Worm (Caenorhabditis elegans): ENCODE measurements around the gene flp-27.

The flp-27 gene

ce11 chrII:5661735-5662177 lies 19.0 kb upstream of the flp-27 start:
- no peak for TF ChIP-seq unc-62 (GFP tag; optimal IDR thresholded peaks at IDR 0.05)

ce11 chrII:5663180-5663791 lies 17.5 kb upstream of the flp-27 start:
- TF ChIP-seq unc-62 (GFP tag; optimal IDR thresholded peaks at IDR 0.05) = no peak

DNA sequence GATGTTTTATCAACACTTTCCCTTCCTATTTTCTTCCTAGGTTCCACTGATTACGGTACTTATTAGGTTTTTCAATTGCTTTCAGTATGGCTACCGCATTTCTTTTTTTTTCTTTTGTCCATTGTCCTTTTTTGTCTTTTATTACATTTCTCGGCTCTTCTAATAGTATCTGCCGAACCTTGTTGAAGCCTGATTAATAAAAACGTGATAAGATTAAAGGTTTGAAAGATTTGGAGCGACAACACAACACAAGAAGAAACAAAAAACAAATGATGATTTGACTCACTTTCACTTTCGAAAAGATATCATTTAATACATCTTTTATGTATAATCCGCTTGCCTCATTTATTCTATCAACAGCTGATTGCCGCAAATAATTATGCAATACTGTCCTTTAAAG lies 15.8 kb upstream of the flp-27 start, which contains the start of gene C25H3.15:
Gene C25H3.15, plus strand, starts transcription at position 301 of the 400 bp plus-strand sequence.
- TF ChIP-seq unc-62 (GFP tag; optimal IDR thresholded peaks at IDR 0.05) = no peak

- TF ChIP-seq unc-62 (GFP tag; optimal IDR thresholded peaks at IDR 0.05) = no peak
Measured at ce11 chrII:5665991-5666390, 14.8 kb upstream of the flp-27 start, which contains the start of gene C25H3.16. Gene C25H3.16, plus strand, starts transcription at chrII:5666291.

DNA sequence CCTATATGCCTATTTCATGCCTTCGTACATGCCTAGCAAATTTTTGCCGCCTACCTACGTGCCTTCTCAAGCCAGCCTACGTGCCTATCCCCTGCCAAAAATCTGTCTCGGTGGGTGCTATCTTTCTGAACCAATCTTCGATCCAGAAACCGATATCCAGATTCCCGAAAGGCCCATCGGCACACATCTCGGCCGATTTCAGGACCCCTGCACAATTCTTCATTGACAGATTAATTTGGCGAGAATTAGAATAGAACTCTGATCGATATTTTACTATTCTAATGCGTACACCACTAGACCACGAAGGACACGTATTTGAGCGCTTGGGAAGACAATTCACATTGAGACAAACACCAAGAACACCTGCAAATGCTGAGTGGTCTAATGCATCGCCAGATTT lies 13.3 kb upstream of the flp-27 start:
- no peak for TF ChIP-seq unc-62 (GFP tag; optimal IDR thresholded peaks at IDR 0.05)

DNA sequence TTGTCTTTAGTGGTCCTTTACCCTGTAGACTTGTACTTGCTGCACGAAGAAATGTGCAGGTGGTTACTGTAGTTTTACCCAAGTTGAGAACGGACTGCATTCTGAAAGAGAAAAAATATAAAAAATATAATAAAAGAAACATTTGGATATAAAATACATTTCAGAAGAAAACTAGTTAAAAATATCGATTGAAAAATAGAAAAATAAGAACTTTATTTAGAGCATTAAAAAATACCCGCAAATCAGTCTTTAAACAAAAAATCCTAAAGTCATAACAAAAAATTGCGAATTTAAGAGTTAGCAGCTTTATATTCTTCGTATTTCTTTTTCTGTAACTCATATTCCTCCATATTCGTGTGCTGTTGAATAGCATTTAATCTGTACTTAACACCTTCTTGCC lies 12.0 kb upstream of the flp-27 start, which contains the start of gene C25H3.7:
Gene C25H3.7, minus strand, starts transcription at position 101 of the 400 bp plus-strand sequence.
- no peak for TF ChIP-seq unc-62 (GFP tag; optimal IDR thresholded peaks at IDR 0.05)

DNA sequence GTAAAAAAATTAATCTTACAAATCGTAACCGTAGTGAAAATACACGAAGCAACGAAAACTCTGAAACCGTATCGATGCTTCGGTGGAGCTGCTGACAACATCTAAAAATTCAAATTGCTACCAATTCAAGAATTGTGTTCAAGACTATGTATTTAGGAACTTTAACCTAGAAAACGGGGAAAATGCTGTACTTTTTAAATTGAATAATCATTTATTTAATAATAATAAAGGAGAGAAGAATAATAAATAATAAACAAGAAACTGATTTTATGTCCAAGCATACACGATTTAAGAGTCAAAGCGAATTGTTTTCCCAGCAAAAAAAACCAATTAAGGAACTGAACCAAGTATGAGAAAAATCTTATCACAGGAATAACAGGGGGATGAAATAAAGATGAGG lies 11.2 kb upstream of the flp-27 start, which contains the start of gene C25H3.17:
Gene C25H3.17, minus strand, starts transcription at position 101 of the 400 bp plus-strand sequence.
- no peak for TF ChIP-seq unc-62 (GFP tag; optimal IDR thresholded peaks at IDR 0.05)

DNA sequence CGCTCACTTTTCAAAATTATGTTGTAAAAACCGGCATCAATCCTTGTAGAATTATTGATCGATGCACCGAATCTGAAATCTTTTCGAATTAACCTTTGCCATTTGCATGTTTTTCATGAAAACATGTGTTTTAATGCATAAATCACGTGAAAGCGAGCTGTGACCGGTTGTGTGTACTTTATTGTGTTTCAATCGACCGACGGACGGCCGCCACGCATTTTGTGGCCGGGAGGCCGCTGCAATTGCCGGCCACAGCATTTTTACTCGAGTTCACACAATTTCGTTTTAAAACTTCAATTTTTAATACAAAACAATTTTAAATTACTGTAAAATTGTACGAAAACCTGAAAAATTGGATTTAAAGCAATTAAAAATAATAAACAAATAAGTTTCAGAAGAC lies 8.2 kb downstream of the flp-27 start, which contains the start of gene C25H3.11:
Gene C25H3.11, minus strand, starts transcription at position 82 of the 400 bp plus-strand sequence.
- no peak for TF ChIP-seq unc-62 (GFP tag; optimal IDR thresholded peaks at IDR 0.05)

ce11 chrII:5691216-5691771 lies 10.5 kb downstream of the flp-27 start, which contains the start of the genes ndub-5 and eif-2D:
Gene ndub-5, minus strand, starts transcription at chrII:5691353.
Gene eif-2D, plus strand, starts transcription at chrII:5691721.
- no peak for TF ChIP-seq unc-62 (GFP tag; optimal IDR thresholded peaks at IDR 0.05)

ce11 chrII:5693893-5694292 lies 13.1 kb downstream of the flp-27 start, which contains the start of gene C25H3.3:
Gene C25H3.3, plus strand, starts transcription at chrII:5694193.
- TF ChIP-seq unc-62 (GFP tag; optimal IDR thresholded peaks at IDR 0.05) = no peak

ce11 chrII:5694798-5695197 lies 14.0 kb downstream of the flp-27 start, which contains the start of gene C25H3.14:
Gene C25H3.14, plus strand, starts transcription at chrII:5695098.
- TF ChIP-seq unc-62 (GFP tag; optimal IDR thresholded peaks at IDR 0.05) = no peak

DNA sequence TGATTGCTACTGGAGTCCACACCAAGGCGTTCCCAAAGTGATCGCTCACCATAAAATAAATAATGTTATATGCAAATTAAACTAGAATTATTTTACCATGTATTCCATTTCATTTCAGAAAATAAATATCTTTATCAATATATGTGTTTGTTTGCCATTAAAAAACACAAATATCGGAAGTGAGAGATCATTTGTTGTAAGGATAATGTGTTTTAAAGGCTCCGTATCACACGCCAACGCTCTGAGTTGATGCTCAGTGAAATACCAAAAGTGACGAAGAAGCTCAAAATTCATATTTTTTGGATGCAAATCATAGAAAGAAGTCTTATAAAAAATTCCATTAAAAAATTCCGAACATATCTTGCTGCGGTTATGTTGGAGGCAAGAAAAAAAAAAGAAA lies 15.4 kb downstream of the flp-27 start:
- no peak for TF ChIP-seq unc-62 (GFP tag; optimal IDR thresholded peaks at IDR 0.05)

ce11 chrII:5697338-5697737 lies 16.5 kb downstream of the flp-27 start:
- TF ChIP-seq unc-62 (GFP tag; optimal IDR thresholded peaks at IDR 0.05) = no peak

- no peak for TF ChIP-seq unc-62 (GFP tag; optimal IDR thresholded peaks at IDR 0.05)
Measured at ce11 chrII:5698254-5698653, 17.5 kb downstream of the flp-27 start.

DNA sequence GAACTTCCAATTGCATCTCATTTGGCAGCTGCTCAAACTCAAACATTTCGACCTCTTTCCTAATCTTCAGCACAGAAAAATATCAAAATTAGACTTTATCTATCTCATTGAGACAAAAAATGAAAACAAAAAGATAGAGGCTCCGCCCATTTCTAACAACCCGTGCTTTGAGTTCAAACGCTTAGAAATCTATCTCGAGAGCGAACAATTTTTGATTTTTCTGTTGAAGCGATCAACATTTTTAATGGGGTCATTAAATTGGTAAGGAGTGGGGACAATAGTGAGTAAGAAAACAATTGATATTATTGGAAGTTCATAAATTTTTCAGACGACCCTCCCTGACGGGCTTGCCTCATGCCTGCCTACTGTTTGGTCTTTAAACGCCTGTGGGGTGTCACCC lies 18.1 kb downstream of the flp-27 start, which contains the start of the genes C25H3.10 and C25H3.1:
Gene C25H3.10, minus strand, starts transcription at position 101 of the 400 bp plus-strand sequence.
Gene C25H3.1, plus strand, starts transcription at position 203 of the 400 bp plus-strand sequence.
- no peak for TF ChIP-seq unc-62 (GFP tag; optimal IDR thresholded peaks at IDR 0.05)

DNA sequence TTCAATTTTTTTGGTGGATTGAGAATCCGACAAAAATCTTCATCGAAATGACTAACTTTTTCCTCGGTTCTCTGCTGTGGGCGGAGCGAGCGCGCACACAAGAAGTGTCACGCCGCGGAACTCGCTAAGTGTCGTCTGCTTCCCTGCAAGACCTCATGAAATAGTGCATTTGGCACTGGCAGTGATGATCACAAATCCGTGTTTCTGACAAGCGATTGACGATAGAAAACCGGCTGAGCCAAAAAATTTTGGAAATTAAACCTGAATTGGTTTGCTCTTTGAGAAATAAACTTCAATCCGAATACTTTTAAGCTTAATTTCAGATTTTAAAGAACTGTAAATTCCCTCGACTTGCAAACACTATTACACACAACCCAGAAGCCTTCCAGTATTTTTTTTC lies 20.7 kb downstream of the flp-27 start:
- no peak for TF ChIP-seq unc-62 (GFP tag; optimal IDR thresholded peaks at IDR 0.05)

All from whole organism, dauer.